Fruit fly (Drosophila melanogaster): ENCODE data around the gene GlcAT-P.

DNA sequence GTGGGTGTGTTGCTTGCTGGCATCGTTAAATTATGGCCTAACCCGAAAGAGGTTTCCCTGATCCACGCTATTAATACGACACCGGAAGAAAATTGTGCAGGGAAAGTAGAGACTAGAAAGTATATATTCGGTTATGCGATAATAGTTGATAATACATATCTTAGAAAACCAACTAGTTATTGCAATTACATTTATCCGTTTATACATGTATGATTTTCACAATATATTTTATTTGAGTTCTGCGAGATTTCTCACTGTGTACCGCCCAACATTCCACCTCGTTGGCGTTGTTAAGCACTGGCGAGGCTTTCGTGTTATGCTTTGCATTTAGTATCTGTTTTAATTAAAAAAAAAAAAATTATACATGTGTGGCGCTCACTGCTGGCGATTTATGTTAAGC lies 42.0 kb downstream of the GlcAT-P start:
- TF ChIP-seq CG8478 (optimal IDR thresholded peaks at IDR 0.05) (no peak), CTCF (optimal IDR thresholded peaks at IDR 0.05) (no peak)
